Worm (Caenorhabditis elegans) whole organism, L1 larva: ENCODE measurements around the gene F20D6.1.

Experiments
- ama-1 ChIP-seq: fragments of 150-350 bp; optimal IDR thresholded peaks from 2 replicates; lab custom pipeline; 2014
- egl-27 ChIP-seq, 2 experiments: fragments of 150-350 bp in 1 of 2; sonication (generic microtip); optimal IDR thresholded peaks; 3 replicates each; lab custom pipeline; 2017 to 2018; ENCODE audit warnings: missing biosample characterization in 2 of 2, missing genetic modification characterization in 2 of 2, missing genetic modification reagents in 2 of 2
- lin-15B ChIP-seq: fragments of 150-350 bp; sonication (generic microtip); optimal IDR thresholded peaks from 3 replicates; lab custom pipeline; 2014; ENCODE audit warnings: missing biosample characterization, missing genetic modification characterization
- nhr-20 ChIP-seq: sonication (generic microtip); optimal IDR thresholded peaks from 2 replicates; lab custom pipeline; 2016; ENCODE audit warnings: mild to moderate bottlenecking, missing genetic modification characterization, missing compliant biosample characterization
- nhr-76 ChIP-seq: sonication (generic microtip); optimal IDR thresholded peaks from 2 replicates; lab custom pipeline; 2017; ENCODE audit warnings: missing biosample characterization, missing genetic modification characterization
- pag-3 ChIP-seq: sonication (generic microtip); optimal IDR thresholded peaks from 2 replicates; lab custom pipeline; 2017; ENCODE audit warnings: missing genetic modification characterization, mild to moderate bottlenecking, missing compliant biosample characterization, antibody characterized with exemption, borderline replicate concordance; ENCODE audit not compliant: insufficient read depth
- pqm-1 ChIP-seq: sonication (generic microtip); optimal IDR thresholded peaks from 3 replicates; lab custom pipeline; 2017; ENCODE audit warnings: missing biosample characterization, missing genetic modification characterization

DNA sequence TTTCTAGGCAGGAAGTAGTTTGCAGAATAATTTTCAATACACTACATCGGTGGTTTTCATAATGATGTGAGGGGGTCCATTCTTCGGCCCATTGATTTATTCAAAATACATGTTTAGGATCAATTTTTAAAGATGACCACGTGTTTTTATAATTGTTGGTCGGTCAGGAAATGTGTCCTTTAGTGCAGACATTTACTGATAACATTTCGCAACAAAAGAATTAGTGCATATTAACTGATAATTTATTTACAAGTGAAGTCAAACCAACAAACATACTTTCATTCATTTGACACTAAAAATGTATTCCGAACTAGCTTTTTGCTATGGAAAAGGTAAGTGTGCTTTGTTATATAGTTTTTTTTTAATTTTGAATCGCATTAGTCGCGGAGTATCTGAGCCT lies 28.8 kb upstream of the F20D6.1 start, which contains the start of gene F20D6.5:
- no peak for TF ChIP-seq ama-1
- TF ChIP-seq lin-15B (tag; lab: Kevin White, UChicago), result no peak
- TF ChIP-seq pqm-1 (tag; lab: Kevin White, UChicago), result no peak
- no peak for TF ChIP-seq pag-3 (tag; lab: Kevin White, UChicago)
- TF ChIP-seq nhr-76 (tag; lab: Kevin White, UChicago), result no peak
- TF ChIP-seq egl-27 (tag; optimal IDR thresholded peaks at IDR 0.05; lab: Kevin White, UChicago), result no peak
- TF ChIP-seq nhr-20 (tag; lab: Kevin White, UChicago), result no peak
